Fruit fly (Drosophila melanogaster) whole organism, pupa: ENCODE data around the gene CG3408.

Source experiments
- CG10348 ChIP-seq: fragments of 200-800 bp; sonication (Bioruptor generic); IDR thresholded peaks from 2 replicates; pipeline ENCODE4 v1.3.6; 2022; ENCODE audit warnings: missing biosample characterization, missing genetic modification characterization
- CG12605 ChIP-seq: fragments of 200-800 bp; sonication (Bioruptor generic); IDR thresholded peaks from 2 replicates; pipeline ENCODE4 v1.3.6; 2022; ENCODE audit warnings: missing biosample characterization, missing genetic modification characterization
- CG13204 ChIP-seq: fragments of 200-800 bp; sonication (Bioruptor generic); optimal IDR thresholded peaks from 2 replicates; lab custom pipeline; 2018; ENCODE audit warnings: missing biosample characterization, mild to moderate bottlenecking, missing genetic modification characterization, moderate library complexity
- CG14655 ChIP-seq: fragments of 200-800 bp; sonication (Bioruptor generic); optimal IDR thresholded peaks from 3 replicates; lab custom pipeline; 2017; ENCODE audit warnings: mild to moderate bottlenecking, missing biosample characterization, missing genetic modification reagents, missing genetic modification characterization
- CG15710 ChIP-seq: fragments of 200-800 bp; sonication (Bioruptor generic); optimal IDR thresholded peaks from 2 replicates; lab custom pipeline; 2018; ENCODE audit warnings: missing biosample characterization, mild to moderate bottlenecking, missing genetic modification characterization, moderate library complexity
- CG17806 ChIP-seq: fragments of 200-800 bp; sonication (Bioruptor generic); optimal IDR thresholded peaks from 2 replicates; lab custom pipeline; 2018; ENCODE audit warnings: missing biosample characterization, mild to moderate bottlenecking, missing genetic modification characterization, moderate library complexity
- CG32121 ChIP-seq: fragments of 200-800 bp; sonication (Bioruptor generic); IDR thresholded peaks from 2 replicates; pipeline ENCODE4 v1.3.6; 2022; ENCODE audit warnings: missing biosample characterization, missing genetic modification characterization
- CG34367 ChIP-seq: fragments of 200-800 bp; sonication (Bioruptor generic); optimal IDR thresholded peaks from 2 replicates; lab custom pipeline; 2018; ENCODE audit warnings: missing biosample characterization, mild to moderate bottlenecking, missing genetic modification characterization
- CG4496 ChIP-seq: fragments of 200-800 bp; sonication (Bioruptor generic); IDR thresholded peaks from 3 replicates; pipeline ENCODE4 v1.3.6; 2022; ENCODE audit warnings: missing biosample characterization, missing genetic modification characterization
- CG8159 ChIP-seq: fragments of 200-800 bp; sonication (Bioruptor generic); optimal IDR thresholded peaks from 3 replicates; lab custom pipeline; 2018; ENCODE audit warnings: missing biosample characterization, mild to moderate bottlenecking, missing genetic modification characterization, moderate library complexity
- CG8301 ChIP-seq: fragments of 200-800 bp; sonication (Bioruptor generic); optimal IDR thresholded peaks from 2 replicates; lab custom pipeline; 2018; ENCODE audit warnings: missing biosample characterization, mild to moderate bottlenecking, missing genetic modification characterization
- CG9948 ChIP-seq: fragments of 200-800 bp; sonication (Bioruptor generic); optimal IDR thresholded peaks from 2 replicates; lab custom pipeline; 2018; ENCODE audit warnings: missing biosample characterization, mild to moderate bottlenecking, missing genetic modification characterization, moderate library complexity
- D1 ChIP-seq: fragments of 200-800 bp; sonication (Bioruptor generic); optimal IDR thresholded peaks from 2 replicates; lab custom pipeline; 2018; ENCODE audit warnings: missing biosample characterization, mild to moderate bottlenecking, missing genetic modification characterization, moderate library complexity
- EcR ChIP-seq: fragments of 200-800 bp; sonication (Bioruptor generic); optimal IDR thresholded peaks from 3 replicates; lab custom pipeline; 2019; ENCODE audit warnings: missing biosample characterization, missing genetic modification characterization, mild to moderate bottlenecking, moderate library complexity, missing genetic modification reagents
- Ets98B ChIP-seq: fragments of 200-800 bp; sonication (Bioruptor generic); IDR thresholded peaks from 2 replicates; pipeline ENCODE4 v1.3.6; 2022; ENCODE audit warnings: missing biosample characterization, missing genetic modification characterization
- Pif1A ChIP-seq: fragments of 200-800 bp; sonication (Bioruptor generic); optimal IDR thresholded peaks from 3 replicates; lab custom pipeline; 2016; ENCODE audit warnings: missing biosample characterization, missing genetic modification characterization
- Pif1B ChIP-seq: fragments of 200-800 bp; sonication (Bioruptor generic); optimal IDR thresholded peaks from 3 replicates; lab custom pipeline; 2016; ENCODE audit warnings: missing biosample characterization, missing genetic modification characterization
- Snoo ChIP-seq: fragments of 200-800 bp; sonication (Bioruptor generic); optimal IDR thresholded peaks from 3 replicates; lab custom pipeline; 2017; ENCODE audit warnings: missing biosample characterization, mild to moderate bottlenecking, missing genetic modification characterization, inconsistent platforms
- fd96Ca ChIP-seq: fragments of 200-800 bp; sonication (Bioruptor generic); IDR thresholded peaks from 3 replicates; pipeline ENCODE4 v1.3.6; 2022; ENCODE audit warnings: missing biosample characterization, missing genetic modification characterization
- gl ChIP-seq: fragments of 200-800 bp; sonication (Bioruptor generic); optimal IDR thresholded peaks from 2 replicates; lab custom pipeline; 2018; ENCODE audit warnings: missing biosample characterization, mild to moderate bottlenecking, missing genetic modification characterization
- rn ChIP-seq: fragments of 200-800 bp; sonication (Bioruptor generic); IDR thresholded peaks from 2 replicates; pipeline ENCODE4 v1.3.6; 2022; ENCODE audit warnings: missing biosample characterization, missing genetic modification characterization

CG3408 gene

dm6 chr3L:9462794-9463193 lies 46.6 kb downstream of the CG3408 start:
- TF ChIP-seq CG34367 (tag; lab: Kevin White, UChicago) (peak; percentile 54), fd96Ca (GFP tag; lab: Robert Waterston, UW) (0 out of 3 replicates have a peak, but pooled peaks have one; percentile 13), Pif1A (peak; percentile 17), CG17806 (tag; lab: Kevin White, UChicago) (peak; percentile 46), Ets98B (GFP tag; lab: Robert Waterston, UW) (no peak), CG13204 (GFP tag; lab: Kevin White, UChicago) (peak; percentile 91), rn (GFP tag; lab: Robert Waterston, UW) (no peak), CG14655 (no peak), CG15710 (tag; lab: Kevin White, UChicago) (peak; percentile 42), CG10348 (GFP tag; lab: Robert Waterston, UW) (no peak), gl (tag; lab: Kevin White, UChicago) (peak; percentile 82), CG8159 (tag; lab: Kevin White, UChicago) (peak; percentile 41), EcR (GFP tag; lab: Kevin White, UChicago) (peak; percentile 21), D1 (no peak), CG8301 (tag; lab: Kevin White, UChicago) (no peak), CG4496 (GFP tag; lab: Robert Waterston, UW) (0 out of 3 replicates have a peak, but pooled peaks have one; percentile 10), CG12605 (GFP tag; lab: Robert Waterston, UW) (peak; percentile 58; the same call in 1 of the 2 replicates), CG32121 (GFP tag; lab: Robert Waterston, UW) (no peak), CG9948 (tag; lab: Kevin White, UChicago) (peak; percentile 6)

- TF ChIP-seq CG14655: peak; percentile 96
- TF ChIP-seq CG15710 (tag; lab: Kevin White, UChicago): peak; percentile 91
- TF ChIP-seq Pif1A: peak; percentile 94
- peak; percentile 90 for TF ChIP-seq CG32121 (GFP tag; lab: Robert Waterston, UW)
- TF ChIP-seq CG12605 (GFP tag; lab: Robert Waterston, UW): peak; percentile 66
- peak; percentile 62 for TF ChIP-seq gl (tag; lab: Kevin White, UChicago)
- peak; percentile 94 for TF ChIP-seq CG8159 (tag; lab: Kevin White, UChicago)
- TF ChIP-seq CG10348 (GFP tag; lab: Robert Waterston, UW): peak; percentile 52; the same call in 1 of the 2 replicates
- TF ChIP-seq CG8301 (tag; lab: Kevin White, UChicago): peak; percentile 96
- peak; percentile 89 for TF ChIP-seq Snoo (tag; lab: Kevin White, UChicago)
- peak; percentile 92 for TF ChIP-seq CG4496 (GFP tag; lab: Robert Waterston, UW)
- TF ChIP-seq D1: peak; percentile 93
- TF ChIP-seq EcR (GFP tag; lab: Kevin White, UChicago): no peak
- TF ChIP-seq CG34367 (tag; lab: Kevin White, UChicago): peak; percentile 90
- TF ChIP-seq CG9948 (tag; lab: Kevin White, UChicago): peak; percentile 88
- peak; percentile 87 for TF ChIP-seq Pif1B
- peak; percentile 49 for TF ChIP-seq CG13204 (GFP tag; lab: Kevin White, UChicago)
- peak; percentile 91 for TF ChIP-seq Ets98B (GFP tag; lab: Robert Waterston, UW)
- TF ChIP-seq fd96Ca (GFP tag; lab: Robert Waterston, UW): no peak
- TF ChIP-seq CG17806 (tag; lab: Kevin White, UChicago): peak; percentile 90
- TF ChIP-seq rn (GFP tag; lab: Robert Waterston, UW): no peak
- TF ChIP-seq, all 21 proteins: peak for 18
Measured at dm6 chr3L:9462247-9462769, 47.1 kb downstream of the CG3408 start.

dm6 chr3L:9461670-9462246 lies 47.6 kb downstream of the CG3408 start:
- peak; percentile 36 for TF ChIP-seq CG34367 (tag; lab: Kevin White, UChicago)
- TF ChIP-seq rn (GFP tag; lab: Robert Waterston, UW): 0 out of 2 replicates have a peak, but pooled peaks have one; percentile 28
- no peak for TF ChIP-seq Snoo (tag; lab: Kevin White, UChicago)
- TF ChIP-seq gl (tag; lab: Kevin White, UChicago): no peak
- peak; percentile 47; the same call in 2 of the 3 replicates for TF ChIP-seq fd96Ca (GFP tag; lab: Robert Waterston, UW)
- no peak for TF ChIP-seq CG15710 (tag; lab: Kevin White, UChicago)
- TF ChIP-seq EcR (GFP tag; lab: Kevin White, UChicago): peak; percentile 81
- TF ChIP-seq CG17806 (tag; lab: Kevin White, UChicago): peak; percentile 30
- TF ChIP-seq CG32121 (GFP tag; lab: Robert Waterston, UW): peak; percentile 36
- TF ChIP-seq CG4496 (GFP tag; lab: Robert Waterston, UW): peak; percentile 69; the same call in 2 of the 3 replicates
- TF ChIP-seq CG9948 (tag; lab: Kevin White, UChicago): peak; percentile 7

dm6 chr3L:9460775-9461491 lies 48.5 kb downstream of the CG3408 start, which contains the start of the genes CG3434 and CG44838:
Gene CG3434 (minus strand): TSS chr3L:9460799.
Gene CG44838 (plus strand): TSS chr3L:9461050.
- TF ChIP-seq Ets98B (GFP tag; lab: Robert Waterston, UW): peak; percentile 47
- peak; percentile 74 for TF ChIP-seq Pif1B
- peak; percentile 57 for TF ChIP-seq CG17806 (tag; lab: Kevin White, UChicago)
- TF ChIP-seq Pif1A: peak; percentile 70
- TF ChIP-seq CG13204 (GFP tag; lab: Kevin White, UChicago): peak; percentile 37
- TF ChIP-seq gl (tag; lab: Kevin White, UChicago): no peak
- peak; percentile 50 for TF ChIP-seq CG8301 (tag; lab: Kevin White, UChicago)
- TF ChIP-seq Snoo (tag; lab: Kevin White, UChicago): peak; percentile 73
- peak; percentile 68 for TF ChIP-seq CG15710 (tag; lab: Kevin White, UChicago)
- peak; percentile 54 for TF ChIP-seq CG34367 (tag; lab: Kevin White, UChicago)
- peak; percentile 63 for TF ChIP-seq CG14655
- peak; percentile 75; the same call in 2 of the 3 replicates for TF ChIP-seq fd96Ca (GFP tag; lab: Robert Waterston, UW)
- no peak for TF ChIP-seq D1
- no peak for TF ChIP-seq CG12605 (GFP tag; lab: Robert Waterston, UW)
- peak; percentile 54 for TF ChIP-seq CG9948 (tag; lab: Kevin White, UChicago)
- TF ChIP-seq rn (GFP tag; lab: Robert Waterston, UW): peak; percentile 39; the same call in 1 of the 2 replicates
- no peak for TF ChIP-seq CG10348 (GFP tag; lab: Robert Waterston, UW)
- peak; percentile 71 for TF ChIP-seq CG4496 (GFP tag; lab: Robert Waterston, UW)
- TF ChIP-seq CG8159 (tag; lab: Kevin White, UChicago): peak; percentile 66
- peak; percentile 75 for TF ChIP-seq EcR (GFP tag; lab: Kevin White, UChicago)
- peak; percentile 73 for TF ChIP-seq CG32121 (GFP tag; lab: Robert Waterston, UW)
